Worm (Caenorhabditis elegans) whole organism, early embryonic: ENCODE data around the gene Y66D12A.10.

Experiments
- ama-1 ChIP-seq: fragments of 150-350 bp; optimal IDR thresholded peaks from 2 replicates; lab custom pipeline; 2014
- sea-1 ChIP-seq: fragments of 200-800 bp; sonication (Bioruptor generic); conservative IDR thresholded peaks from 2 replicates; pipeline ENCODE4 v1.3.6; 2022; ENCODE audit warnings: missing genetic modification characterization, missing compliant biosample characterization

- TF ChIP-seq ama-1 (lab: Kevin White, UChicago) (no peak), sea-1 (no peak)
These were observed 31.0 kb upstream of the Y66D12A.10 start, which contains the start of gene nrps-1 for ce11 chrIII:11534624-11535079.
